Fruit fly (Drosophila melanogaster) Kc167 (cell line): Measurements from ENCODE around the gene AdamTS-A.

Experiments used
- Myc ChIP-seq: fragments of >200 bp; optimal IDR thresholded peaks from 2 replicates; lab custom pipeline; 2017; ENCODE audit warnings: missing external identifiers
- Sin3A ChIP-seq: fragments of >200 bp; optimal IDR thresholded peaks from 2 replicates; lab custom pipeline; 2018; ENCODE audit warnings: missing external identifiers
- h ChIP-seq: fragments of >200 bp; optimal IDR thresholded peaks from 3 replicates; lab custom pipeline; 2018; ENCODE audit warnings: missing external identifiers
- insv ChIP-seq: fragments of >200 bp; optimal IDR thresholded peaks from 3 replicates; lab custom pipeline; 2018; ENCODE audit warnings: missing external identifiers
- psq ChIP-seq: fragments of >200 bp; optimal IDR thresholded peaks from 2 replicates; lab custom pipeline; 2017; ENCODE audit warnings: missing external identifiers
- ttk ChIP-seq: sonication (Bioruptor generic); optimal IDR thresholded peaks from 2 replicates; lab custom pipeline; 2017; ENCODE audit warnings: missing external identifiers

DNA sequence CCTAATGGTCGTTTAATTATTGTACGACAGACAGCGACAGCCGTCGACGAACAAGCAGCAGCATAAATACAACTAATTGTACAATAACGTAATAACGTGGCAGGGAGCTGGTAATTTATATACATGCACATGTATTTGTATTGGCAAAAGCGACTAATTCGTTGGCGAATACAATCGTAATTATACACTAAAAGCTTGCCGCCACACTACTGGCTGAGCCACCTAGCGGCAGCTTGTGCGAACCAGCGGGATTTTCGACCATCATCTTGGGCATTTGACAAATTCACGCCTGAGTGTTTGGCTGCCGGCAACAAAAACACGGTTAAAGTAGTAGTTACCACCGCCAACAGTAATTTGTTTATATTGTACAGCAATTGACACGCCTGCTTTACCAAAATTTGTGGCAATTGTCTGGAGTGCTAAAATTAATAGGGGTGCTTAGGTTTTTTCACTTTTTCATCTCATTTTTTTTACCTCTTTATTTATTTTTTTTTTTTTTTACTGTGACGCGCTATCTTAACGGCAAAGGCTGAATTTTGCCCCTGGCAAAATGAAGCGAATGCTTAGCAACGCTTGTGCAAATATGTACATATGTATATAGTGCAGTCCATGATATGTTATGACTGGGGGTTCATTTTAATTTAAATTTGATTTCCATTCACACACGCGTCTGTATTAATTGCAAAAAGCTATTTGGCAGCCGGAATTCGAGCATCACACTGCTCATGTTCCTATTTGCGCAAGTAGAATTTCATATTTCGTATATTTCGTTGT lies 7.8 kb downstream of the AdamTS-A start:
- TF ChIP-seq h (lab: Kevin White, UChicago): no peak
- TF ChIP-seq psq: no peak
- TF ChIP-seq insv (lab: Kevin White, UChicago): no peak
- TF ChIP-seq Sin3A (lab: Kevin White, UChicago): no peak
- TF ChIP-seq ttk (lab: Kevin White, UChicago): no peak
- TF ChIP-seq Myc (lab: Kevin White, UChicago): no peak
